Worm (Caenorhabditis elegans) whole organism, midembryonic: ENCODE data around the gene T27A10.2.

Source experiments
- T22C8.4 ChIP-seq: fragments of 200-800 bp; sonication (Bioruptor generic); IDR thresholded peaks from 2 replicates; pipeline ENCODE4 v1.3.6; 2022; ENCODE audit warnings: missing genetic modification characterization, missing compliant biosample characterization
- cog-1 ChIP-seq: sonication (generic microtip); optimal IDR thresholded peaks from 2 replicates; lab custom pipeline; 2016; ENCODE audit warnings: missing genetic modification characterization, missing compliant biosample characterization
- flt-1 ChIP-seq: fragments of 200-800 bp; sonication (Bioruptor generic); IDR thresholded peaks from 2 replicates; pipeline ENCODE4 v1.3.6; 2022; ENCODE audit warnings: missing genetic modification characterization, missing compliant biosample characterization
- tab-1 ChIP-seq: fragments of 200-800 bp; sonication (Bioruptor generic); IDR thresholded peaks from 2 replicates; pipeline ENCODE4 v1.3.6; 2022; ENCODE audit warnings: missing genetic modification characterization, missing compliant biosample characterization
- ztf-29 ChIP-seq: fragments of 200-800 bp; sonication (Bioruptor generic); IDR thresholded peaks from 2 replicates; pipeline ENCODE4 v1.3.6; 2022; ENCODE audit warnings: missing genetic modification reagents, missing genetic modification characterization, missing compliant biosample characterization

DNA sequence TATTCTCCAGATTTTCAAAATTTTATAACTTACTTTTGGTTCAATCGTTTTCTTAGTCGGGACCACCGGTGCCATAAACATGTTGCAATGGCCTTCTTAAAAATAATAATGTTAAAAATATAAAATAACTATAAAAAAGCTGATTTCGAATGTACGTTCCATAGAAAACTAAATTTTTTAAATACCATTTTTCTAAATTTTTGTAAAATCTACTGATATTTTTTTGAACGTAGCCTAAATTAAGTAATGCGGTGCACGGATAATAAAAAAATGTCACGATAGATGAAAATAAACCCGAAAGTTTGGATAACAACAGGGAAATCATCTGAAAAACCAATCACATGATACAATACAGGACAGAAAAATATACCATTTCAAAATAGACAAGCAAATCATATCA lies 12.3 kb upstream of the T27A10.2 start, which contains the start of gene T27A10.5:
- no peak for TF ChIP-seq flt-1 (GFP tag; lab: Robert Waterston, UW)
- TF ChIP-seq ztf-29 (GFP tag; lab: Robert Waterston, UW), result no peak
- no peak for TF ChIP-seq T22C8.4
- no peak for TF ChIP-seq cog-1 (tag; lab: Kevin White, UChicago)
- TF ChIP-seq tab-1 (GFP tag; lab: Robert Waterston, UW), result no peak
